Worm (Caenorhabditis elegans): ENCODE measurements around the gene F45D3.1.

F45D3.1 gene

DNA sequence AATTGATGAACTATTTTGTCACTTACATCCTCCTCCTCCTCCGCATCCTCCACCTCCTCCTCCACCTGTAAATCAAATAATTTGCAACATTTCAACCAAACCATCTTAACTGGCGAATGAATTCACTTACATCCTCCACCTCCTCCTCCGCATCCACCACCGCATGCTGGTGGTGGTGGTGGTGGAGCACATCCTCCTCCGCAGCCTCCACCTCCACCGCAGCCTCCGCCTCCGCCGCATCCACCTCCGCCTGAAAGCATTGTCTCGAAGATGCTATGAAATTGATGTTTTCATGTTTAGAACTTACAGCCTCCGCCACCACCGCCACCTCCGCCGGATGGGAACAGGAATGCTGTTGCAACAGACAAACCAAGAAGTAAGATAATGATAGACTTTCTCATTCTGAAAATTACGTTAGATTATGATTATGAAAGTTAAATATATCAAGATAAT is 49.7 kb downstream of the F45D3.1 start, which contains the start of gene grl-23:
grl-23 (minus strand) TSS at position 403 of the 453 bp plus-strand sequence.
- TF ChIP-seq ceh-83 (GFP tag; optimal IDR thresholded peaks at IDR 0.05) (no peak), tbx-8 (GFP tag; optimal IDR thresholded peaks at IDR 0.05) (no peak), M03D4.4 (tag; optimal IDR thresholded peaks at IDR 0.05) (no peak), mab-5 (tag; optimal IDR thresholded peaks at IDR 0.05) (no peak), sptf-1 (tag; optimal IDR thresholded peaks at IDR 0.05) (no peak), elt-1 (tag; optimal IDR thresholded peaks at IDR 0.05; ENCODE audit: borderline replicate concordance, insufficient read depth) (no peak), mls-2 (tag; optimal IDR thresholded peaks at IDR 0.05) (no peak), nhr-76 (tag; optimal IDR thresholded peaks at IDR 0.05) (no peak), blmp-1 (tag; optimal IDR thresholded peaks at IDR 0.05) (no peak), mep-1 (tag; optimal IDR thresholded peaks at IDR 0.05) (no peak), sem-2 (GFP tag; optimal IDR thresholded peaks at IDR 0.05) (no peak), ceh-43 (GFP tag; optimal IDR thresholded peaks at IDR 0.05) (no peak), unc-62 (GFP tag; optimal IDR thresholded peaks at IDR 0.05) (no peak)

Measured in whole organism, mixed stage, embryonic.